Worm (Caenorhabditis elegans) whole organism, young adult: ENCODE measurements around the gene srw-39.
A peak's percentile ranks its signal among the peaks of the same experiment; 100 is the strongest.

Source experiments
- B0261.1 ChIP-seq: sonication (generic microtip); optimal IDR thresholded peaks from 2 replicates; lab custom pipeline; 2016; ENCODE audit warnings: mild to moderate bottlenecking, missing genetic modification characterization, moderate library complexity, missing compliant biosample characterization
- D2030.7 ChIP-seq: fragments of 200-800 bp; sonication (Bioruptor generic); IDR thresholded peaks from 2 replicates; pipeline ENCODE4 v1.3.6; 2022; ENCODE audit warnings: missing genetic modification reagents, missing genetic modification characterization, missing compliant biosample characterization
- F10E7.11 ChIP-seq: sonication (generic microtip); optimal IDR thresholded peaks from 2 replicates; lab custom pipeline; 2017; ENCODE audit warnings: mild to moderate bottlenecking, missing genetic modification characterization, moderate library complexity, missing compliant biosample characterization
- F33H1.4 ChIP-seq: fragments of 200-800 bp; sonication (Bioruptor generic); IDR thresholded peaks from 2 replicates; pipeline ENCODE4 v1.3.6; 2022; ENCODE audit warnings: missing genetic modification reagents, missing genetic modification characterization, missing compliant biosample characterization
- F57A8.1 ChIP-seq: fragments of 200-800 bp; sonication (Bioruptor generic); optimal IDR thresholded peaks from 2 replicates; lab custom pipeline; 2018; ENCODE audit warnings: mild to moderate bottlenecking, missing genetic modification characterization, moderate library complexity, missing compliant biosample characterization
- K11D2.4 ChIP-seq: fragments of 200-800 bp; sonication (Bioruptor generic); IDR thresholded peaks from 2 replicates; pipeline ENCODE4 v1.3.6; 2022; ENCODE audit warnings: missing genetic modification reagents, missing genetic modification characterization, missing compliant biosample characterization
- T26A5.8 ChIP-seq: sonication (generic microtip); optimal IDR thresholded peaks from 2 replicates; lab custom pipeline; 2016; ENCODE audit warnings: missing genetic modification characterization, missing compliant biosample characterization
- Y67H2A.10 ChIP-seq: fragments of 200-800 bp; sonication (Bioruptor generic); conservative IDR thresholded peaks from 2 replicates; pipeline ENCODE4 v1.3.6; 2022; ENCODE audit warnings: missing genetic modification reagents, missing genetic modification characterization, missing compliant biosample characterization
- akir-1 ChIP-seq: fragments of 200-800 bp; sonication (Bioruptor generic); optimal IDR thresholded peaks from 2 replicates; lab custom pipeline; 2018; ENCODE audit warnings: mild to moderate bottlenecking, missing genetic modification characterization, moderate library complexity, missing compliant biosample characterization
- aptf-3 ChIP-seq: fragments of 200-800 bp; sonication (Bioruptor generic); IDR thresholded peaks from 2 replicates; pipeline ENCODE4 v1.3.6; 2022; ENCODE audit warnings: missing genetic modification characterization, missing compliant biosample characterization
- athp-1 ChIP-seq: sonication (generic microtip); optimal IDR thresholded peaks from 2 replicates; lab custom pipeline; 2017; ENCODE audit warnings: mild to moderate bottlenecking, missing genetic modification characterization, missing compliant biosample characterization
- attf-3 ChIP-seq: fragments of 200-800 bp; sonication (Bioruptor generic); conservative IDR thresholded peaks from 2 replicates; pipeline ENCODE4 v1.3.6; 2022; ENCODE audit warnings: missing genetic modification reagents, missing genetic modification characterization, missing compliant biosample characterization
- ccch-3 ChIP-seq: fragments of 200-800 bp; sonication (Bioruptor generic); optimal IDR thresholded peaks from 2 replicates; lab custom pipeline; 2018; ENCODE audit warnings: mild to moderate bottlenecking, missing genetic modification characterization, missing compliant biosample characterization
- ceh-100 ChIP-seq: fragments of 200-800 bp; sonication (Bioruptor generic); IDR thresholded peaks from 2 replicates; pipeline ENCODE4 v1.3.6; 2022; ENCODE audit warnings: missing genetic modification reagents, missing genetic modification characterization, missing compliant biosample characterization
- dpff-1 ChIP-seq: sonication (generic microtip); optimal IDR thresholded peaks from 2 replicates; lab custom pipeline; 2017; ENCODE audit warnings: mild to moderate bottlenecking, missing genetic modification characterization, missing compliant biosample characterization
- egl-18 ChIP-seq: fragments of 200-800 bp; sonication (Bioruptor generic); IDR thresholded peaks from 2 replicates; pipeline ENCODE4 v1.3.6; 2022; ENCODE audit warnings: missing genetic modification reagents, missing genetic modification characterization, missing compliant biosample characterization
- egrh-3 ChIP-seq: fragments of 200-800 bp; sonication (Bioruptor generic); IDR thresholded peaks from 2 replicates; pipeline ENCODE4 v1.3.6; 2022; ENCODE audit warnings: missing genetic modification reagents, missing genetic modification characterization, missing compliant biosample characterization
- gei-17 ChIP-seq: fragments of 200-800 bp; sonication (Bioruptor generic); optimal IDR thresholded peaks from 2 replicates; lab custom pipeline; 2018; ENCODE audit warnings: mild to moderate bottlenecking, missing genetic modification characterization, missing compliant biosample characterization
- hlh-12 ChIP-seq: sonication (generic microtip); optimal IDR thresholded peaks from 2 replicates; lab custom pipeline; 2016; ENCODE audit warnings: missing genetic modification characterization, missing compliant biosample characterization
- lin-26 ChIP-seq: fragments of 200-800 bp; sonication (Bioruptor generic); IDR thresholded peaks from 2 replicates; pipeline ENCODE4 v1.3.6; 2022; ENCODE audit warnings: missing genetic modification reagents, missing genetic modification characterization, missing compliant biosample characterization
- lin-54 ChIP-seq: fragments of 200-800 bp; sonication (Bioruptor generic); optimal IDR thresholded peaks from 2 replicates; lab custom pipeline; 2018; ENCODE audit warnings: mild to moderate bottlenecking, missing genetic modification characterization, missing compliant biosample characterization
- mes-4 ChIP-seq: sonication (generic microtip); optimal IDR thresholded peaks from 2 replicates; lab custom pipeline; 2016; ENCODE audit warnings: missing genotype, missing genetic modification characterization, missing compliant biosample characterization
- mxl-1 ChIP-seq: sonication (generic microtip); optimal IDR thresholded peaks from 2 replicates; lab custom pipeline; 2016; ENCODE audit warnings: missing genetic modification characterization, missing compliant biosample characterization
- nhr-120 ChIP-seq: fragments of 200-800 bp; sonication (Bioruptor generic); IDR thresholded peaks from 2 replicates; pipeline ENCODE4 v1.3.6; 2022; ENCODE audit warnings: missing genetic modification characterization, missing compliant biosample characterization
- rcor-1 ChIP-seq: fragments of 200-800 bp; sonication (Bioruptor generic); IDR thresholded peaks from 2 replicates; pipeline ENCODE4 v1.3.6; 2022; ENCODE audit warnings: missing genetic modification reagents, missing genetic modification characterization, missing compliant biosample characterization
- tbp1 ChIP-seq: fragments of 200-800 bp; sonication (Bioruptor generic); optimal IDR thresholded peaks from 2 replicates; lab custom pipeline; 2018; ENCODE audit warnings: mild to moderate bottlenecking, missing genetic modification characterization, missing compliant biosample characterization
- tlf-1 ChIP-seq: fragments of 200-800 bp; sonication (Bioruptor generic); optimal IDR thresholded peaks from 2 replicates; lab custom pipeline; 2018; ENCODE audit warnings: mild to moderate bottlenecking, missing genetic modification characterization, missing compliant biosample characterization
- unc-130 ChIP-seq: sonication (generic microtip); optimal IDR thresholded peaks from 2 replicates; lab custom pipeline; 2016; ENCODE audit warnings: missing genetic modification reagents, missing genetic modification characterization, missing compliant biosample characterization
- unc-62 ChIP-seq: fragments of 150-350 bp; optimal IDR thresholded peaks from 2 replicates; lab custom pipeline; 2014; ENCODE audit warnings: missing biosample characterization, missing genetic modification reagents, missing genetic modification characterization
- zfh-2 ChIP-seq: fragments of 200-800 bp; sonication (Bioruptor generic); conservative IDR thresholded peaks from 2 replicates; pipeline ENCODE4 v1.3.6; 2022; ENCODE audit warnings: missing genetic modification reagents, missing genetic modification characterization, missing compliant biosample characterization
- ztf-22 ChIP-seq: fragments of 200-800 bp; sonication (Bioruptor generic); optimal IDR thresholded peaks from 2 replicates; lab custom pipeline; 2018; ENCODE audit warnings: mild to moderate bottlenecking, missing genetic modification characterization, moderate library complexity, missing compliant biosample characterization

The srw-39 gene

ce11 chrV:20134797-20135196 is 37.0 kb downstream of the srw-39 start:
- no peak for TF ChIP-seq attf-3 (GFP tag; lab: Robert Waterston, UW)
- TF ChIP-seq egrh-3 (GFP tag; lab: Robert Waterston, UW), result peak; percentile 35; the same call in 1 of the 2 replicates
- no peak for TF ChIP-seq unc-62
- TF ChIP-seq zfh-2 (GFP tag; lab: Robert Waterston, UW), result peak; percentile 60; the same call in 1 of the 2 replicates

- no peak for TF ChIP-seq unc-130 (GFP tag; lab: Kevin White, UChicago)
- TF ChIP-seq lin-54, result no peak
- no peak for TF ChIP-seq T26A5.8
- TF ChIP-seq dpff-1 (tag; lab: Kevin White, UChicago), result no peak
- no peak for TF ChIP-seq ccch-3 (GFP tag; lab: Kevin White, UChicago)
- TF ChIP-seq F57A8.1 (GFP tag; lab: Kevin White, UChicago), result no peak
- no peak for TF ChIP-seq gei-17
- no peak for TF ChIP-seq B0261.1 (tag; lab: Kevin White, UChicago)
- no peak for TF ChIP-seq mxl-1 (tag; lab: Kevin White, UChicago)
- TF ChIP-seq ztf-22, result no peak
- no peak for TF ChIP-seq rcor-1 (GFP tag; lab: Robert Waterston, UW)
- TF ChIP-seq athp-1 (tag; lab: Kevin White, UChicago), result no peak
- TF ChIP-seq lin-26 (GFP tag; lab: Robert Waterston, UW), result no peak
- TF ChIP-seq F10E7.11 (tag; lab: Kevin White, UChicago), result no peak
- no peak for TF ChIP-seq D2030.7 (GFP tag; lab: Robert Waterston, UW)
- no peak for TF ChIP-seq aptf-3 (GFP tag; lab: Robert Waterston, UW)
- no peak for TF ChIP-seq akir-1 (GFP tag; lab: Kevin White, UChicago)
- no peak for TF ChIP-seq mes-4 (tag; lab: Kevin White, UChicago)
- TF ChIP-seq, all 124 proteins: peak for 0
Measured at ce11 chrV:20133163-20133562, 38.7 kb downstream of the srw-39 start, which contains the start of gene ssu-1. TSS of gene ssu-1 (minus strand) at chrV:20133263.

- TF ChIP-seq nhr-120 (GFP tag; lab: Robert Waterston, UW) (0 out of 2 replicates have a peak, but pooled peaks have one; percentile 31), egrh-3 (GFP tag; lab: Robert Waterston, UW) (peak; percentile 68; the same call in 1 of the 2 replicates), tlf-1 (no peak), zfh-2 (GFP tag; lab: Robert Waterston, UW) (peak; percentile 88)
Measured at ce11 chrV:20127543-20127942, 44.3 kb downstream of the srw-39 start.

- no peak for TF ChIP-seq Y67H2A.10 (GFP tag; lab: Robert Waterston, UW)
- no peak for TF ChIP-seq K11D2.4 (GFP tag; lab: Robert Waterston, UW)
- TF ChIP-seq egrh-3 (GFP tag; lab: Robert Waterston, UW), result peak; percentile 68; the same call in 1 of the 2 replicates
- TF ChIP-seq D2030.7 (GFP tag; lab: Robert Waterston, UW), result 0 out of 2 replicates have a peak, but pooled peaks have one; percentile 12
- TF ChIP-seq zfh-2 (GFP tag; lab: Robert Waterston, UW), result peak; percentile 83
- TF ChIP-seq tbp1 (GFP tag; lab: Kevin White, UChicago), result peak; percentile 39
Measured at ce11 chrV:20126637-20127036, 45.2 kb downstream of the srw-39 start.

ce11 chrV:20125137-20125536 is 46.7 kb downstream of the srw-39 start:
- TF ChIP-seq hlh-12 (tag; lab: Kevin White, UChicago) (no peak), ceh-100 (GFP tag; lab: Robert Waterston, UW) (no peak), egrh-3 (GFP tag; lab: Robert Waterston, UW) (peak; percentile 73), F33H1.4 (GFP tag; lab: Robert Waterston, UW) (no peak), egl-18 (GFP tag; lab: Robert Waterston, UW) (no peak), zfh-2 (GFP tag; lab: Robert Waterston, UW) (peak; percentile 80)
- TF ChIP-seq, all 124 proteins: peak for 2
